Worm (Caenorhabditis elegans) whole organism, L2 larva: Measurements from ENCODE around the gene nhr-28.

Source experiments
- R02D3.7 ChIP-seq: fragments of 150-350 bp; optimal IDR thresholded peaks from 2 replicates; lab custom pipeline; 2014; ENCODE audit warnings: missing biosample characterization, missing genetic modification characterization
- blmp-1 ChIP-seq: sonication (generic microtip); optimal IDR thresholded peaks from 2 replicates; lab custom pipeline; 2017; ENCODE audit warnings: missing genetic modification characterization, mild to moderate bottlenecking, missing compliant biosample characterization, antibody characterized with exemption, moderate library complexity; ENCODE audit not compliant: insufficient read depth
- elt-1 ChIP-seq: fragments of 150-350 bp; optimal IDR thresholded peaks from 2 replicates; lab custom pipeline; 2014; ENCODE audit warnings: missing biosample characterization, missing genetic modification characterization
- nhr-25 ChIP-seq: fragments of 150-350 bp; sonication (generic microtip); optimal IDR thresholded peaks from 3 replicates; lab custom pipeline; 2014; ENCODE audit warnings: missing biosample characterization, missing genetic modification characterization

DNA sequence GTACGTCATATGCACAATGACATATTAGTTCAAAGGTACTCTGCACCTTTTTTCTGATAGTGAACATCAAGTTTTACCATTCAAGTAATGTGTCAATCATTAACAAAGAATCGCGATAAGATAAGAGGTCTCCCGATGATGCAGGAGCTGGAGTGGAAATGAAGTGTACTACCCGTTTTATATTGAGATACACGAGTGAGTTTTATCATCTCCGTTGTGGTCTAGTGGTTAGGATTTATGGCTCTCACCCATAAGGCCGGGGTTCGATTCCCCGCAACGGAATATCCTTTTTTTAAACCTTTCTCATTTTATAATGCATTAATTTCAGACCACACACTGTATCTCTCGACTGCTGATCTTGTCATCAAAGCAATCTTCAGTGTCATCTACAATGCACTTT, 23.1 kb downstream of the nhr-28 start:
- TF ChIP-seq elt-1: no peak
- no peak for TF ChIP-seq nhr-25 (tag; lab: Kevin White, UChicago)
- no peak for TF ChIP-seq R02D3.7 (tag; lab: Kevin White, UChicago)
- no peak for TF ChIP-seq blmp-1 (tag; lab: Kevin White, UChicago)
